Worm (Caenorhabditis elegans): Measurements from ENCODE around the gene F56C4.4.

Gene F56C4.4

ce11 chrIV:10589072-10589471 lies 42.0 kb downstream of the F56C4.4 start, which contains the start of gene C43F9.4:
TSS of gene C43F9.4 (minus strand) at chrIV:10589172.
- no peak for TF ChIP-seq sma-9 (GFP tag; optimal IDR thresholded peaks at IDR 0.05)
- TF ChIP-seq sma-9 (tag; optimal IDR thresholded peaks at IDR 0.05): no peak
- TF ChIP-seq lin-13 (GFP tag; optimal IDR thresholded peaks at IDR 0.05): no peak
- TF ChIP-seq lsy-2 (tag; optimal IDR thresholded peaks at IDR 0.05): no peak
- TF ChIP-seq mab-5 (tag; optimal IDR thresholded peaks at IDR 0.05): no peak
- no peak for TF ChIP-seq elt-3 (tag; optimal IDR thresholded peaks at IDR 0.05)
- no peak for TF ChIP-seq nhr-77 (tag; optimal IDR thresholded peaks at IDR 0.05)
- no peak for TF ChIP-seq C34F6.9 (tag; optimal IDR thresholded peaks at IDR 0.05)
- no peak for TF ChIP-seq ztf-11 (tag; optimal IDR thresholded peaks at IDR 0.05)
- no peak for TF ChIP-seq lin-39 (tag; optimal IDR thresholded peaks at IDR 0.05)
- no peak for TF ChIP-seq sma-3 (GFP tag; optimal IDR thresholded peaks at IDR 0.05)
- TF ChIP-seq ama-1 (optimal IDR thresholded peaks at IDR 0.05): no peak
- no peak for TF ChIP-seq crh-2 (tag; optimal IDR thresholded peaks at IDR 0.05)
- TF ChIP-seq unc-55 (GFP tag; optimal IDR thresholded peaks at IDR 0.05): no peak
- no peak for TF ChIP-seq R02D3.7 (tag; optimal IDR thresholded peaks at IDR 0.05)
- TF ChIP-seq nhr-10 (tag; optimal IDR thresholded peaks at IDR 0.05): no peak
- TF ChIP-seq nhr-237 (tag; optimal IDR thresholded peaks at IDR 0.05): no peak
- TF ChIP-seq mbf-1 (tag; optimal IDR thresholded peaks at IDR 0.05): no peak

ce11 chrIV:10584237-10584636 lies 46.8 kb downstream of the F56C4.4 start, which contains the start of gene oac-8:
TSS of gene oac-8 (plus strand) at chrIV:10584537.
- no peak for TF ChIP-seq nhr-237 (tag; optimal IDR thresholded peaks at IDR 0.05)
- TF ChIP-seq alr-1 (tag; optimal IDR thresholded peaks at IDR 0.05): no peak
- no peak for TF ChIP-seq C34F6.9 (tag; optimal IDR thresholded peaks at IDR 0.05)
- TF ChIP-seq ztf-4 (tag; optimal IDR thresholded peaks at IDR 0.05): no peak
- TF ChIP-seq F13H6.1 (tag; optimal IDR thresholded peaks at IDR 0.05): no peak
- TF ChIP-seq lin-13 (GFP tag; optimal IDR thresholded peaks at IDR 0.05): no peak
- TF ChIP-seq nhr-6 (tag; optimal IDR thresholded peaks at IDR 0.05): no peak
- no peak for TF ChIP-seq dmd-4 (tag; optimal IDR thresholded peaks at IDR 0.05)
- TF ChIP-seq mab-5 (tag; optimal IDR thresholded peaks at IDR 0.05): no peak
- no peak for TF ChIP-seq sma-9 (GFP tag; optimal IDR thresholded peaks at IDR 0.05)
- no peak for TF ChIP-seq sma-9 (tag; optimal IDR thresholded peaks at IDR 0.05)
